Fruit fly (Drosophila melanogaster) whole organism, wandering third instar larva: ENCODE data around the gene gfzf.
A peak's percentile ranks its signal among the peaks of the same experiment; 100 is the strongest.

Experiments used
- Abd-B ChIP-seq: fragments of >200 bp; optimal IDR thresholded peaks from 2 replicates; lab custom pipeline; 2017; ENCODE audit warnings: missing biosample characterization, missing genetic modification characterization
- CG32264 ChIP-seq: fragments of 200-800 bp; sonication (Bioruptor generic); optimal IDR thresholded peaks from 2 replicates; lab custom pipeline; 2016; ENCODE audit warnings: missing biosample characterization, missing genetic modification characterization
- CG9705 ChIP-seq: fragments of 200-800 bp; sonication (Bioruptor generic); optimal IDR thresholded peaks from 2 replicates; lab custom pipeline; 2018; ENCODE audit warnings: missing biosample characterization, mild to moderate bottlenecking, missing genetic modification characterization
- CrebA ChIP-seq: fragments of 200-800 bp; sonication (Bioruptor generic); optimal IDR thresholded peaks from 2 replicates; lab custom pipeline; 2016; ENCODE audit warnings: missing biosample characterization, mild to moderate bottlenecking, missing genetic modification characterization, borderline replicate concordance
- Dfd ChIP-seq: fragments of >200 bp; optimal IDR thresholded peaks from 2 replicates; lab custom pipeline; 2017; ENCODE audit warnings: missing biosample characterization, missing genetic modification characterization
- Dif ChIP-seq: fragments of 200-275, 200-300 bp; sonication (Bioruptor generic); optimal IDR thresholded peaks from 2 replicates; lab custom pipeline; 2018; ENCODE audit warnings: missing biosample characterization, missing genetic modification characterization; ENCODE audit not compliant: partially characterized antibody
- GATAd ChIP-seq: sonication (Bioruptor generic); optimal IDR thresholded peaks from 2 replicates; lab custom pipeline; 2016; ENCODE audit warnings: missing biosample characterization, missing genetic modification characterization
- HLH106 ChIP-seq: fragments of 200-800 bp; optimal IDR thresholded peaks from 3 replicates; lab custom pipeline; 2019; ENCODE audit warnings: missing biosample characterization, mild to moderate bottlenecking, missing genetic modification characterization, moderate library complexity
- Hnf4 ChIP-seq: fragments of 200-800 bp; sonication (Bioruptor generic); optimal IDR thresholded peaks from 2 replicates; lab custom pipeline; 2016; ENCODE audit warnings: missing biosample characterization, mild to moderate bottlenecking, missing genetic modification characterization
- Hr78 ChIP-seq: fragments of >200 bp; optimal IDR thresholded peaks from 2 replicates; lab custom pipeline; 2017; ENCODE audit warnings: missing biosample characterization, missing genetic modification characterization
- Hr83 ChIP-seq: fragments of 200-300 bp; sonication (Bioruptor generic); optimal IDR thresholded peaks from 2 replicates; lab custom pipeline; 2016; ENCODE audit warnings: missing biosample characterization, mild to moderate bottlenecking, missing genetic modification characterization, moderate library complexity; ENCODE audit not compliant: poor library complexity, severe bottlenecking
- Jra ChIP-seq: sonication (Bioruptor generic); optimal IDR thresholded peaks from 2 replicates; lab custom pipeline; 2016; ENCODE audit warnings: missing biosample characterization, missing genetic modification characterization
- Mio ChIP-seq: sonication (Bioruptor generic); optimal IDR thresholded peaks from 2 replicates; lab custom pipeline; 2016; ENCODE audit warnings: missing biosample characterization, missing genetic modification characterization
- Myc ChIP-seq: fragments of >200 bp; optimal IDR thresholded peaks from 2 replicates; lab custom pipeline; 2017
- N ChIP-seq: fragments of >200 bp; optimal IDR thresholded peaks from 2 replicates; lab custom pipeline; 2018; ENCODE audit warnings: missing biosample characterization, missing external identifiers, missing genetic modification characterization
- OdsH ChIP-seq: fragments of 200-800 bp; sonication (Bioruptor generic); optimal IDR thresholded peaks from 2 replicates; lab custom pipeline; 2016; ENCODE audit warnings: missing biosample characterization, mild to moderate bottlenecking, missing genetic modification characterization
- Rel ChIP-seq, 2 experiments: fragments of 200-800 bp; sonication (Bioruptor generic) in 1 of 2; optimal IDR thresholded peaks; 2 replicates in 1 of 2; 3 replicates in 1 of 2; lab custom pipeline; 2016 to 2019; ENCODE audit warnings: mild to moderate bottlenecking in 2 of 2, missing biosample characterization in 2 of 2, missing genetic modification characterization in 2 of 2, moderate library complexity in 1 of 2
- Sp1 ChIP-seq: fragments of 200-800 bp; sonication (Bioruptor generic); optimal IDR thresholded peaks from 3 replicates; lab custom pipeline; 2019; ENCODE audit warnings: missing biosample characterization, mild to moderate bottlenecking, missing genetic modification characterization, moderate library complexity
- Vsx2 ChIP-seq: fragments of 200-300, 225-300 bp; sonication (Bioruptor generic); optimal IDR thresholded peaks from 2 replicates; lab custom pipeline; 2018; ENCODE audit warnings: missing biosample characterization, missing genetic modification characterization; ENCODE audit not compliant: partially characterized antibody
- br ChIP-seq: fragments of 200-800 bp; sonication (Bioruptor generic); optimal IDR thresholded peaks from 2 replicates; lab custom pipeline; 2016; ENCODE audit warnings: missing biosample characterization, missing genetic modification characterization
- brk ChIP-seq: fragments of 200-800 bp; sonication (Bioruptor generic); optimal IDR thresholded peaks from 2 replicates; lab custom pipeline; 2016; ENCODE audit warnings: missing biosample characterization, mild to moderate bottlenecking, missing genetic modification characterization
- dmrt93B ChIP-seq: fragments of 200-800 bp; sonication (Bioruptor generic); optimal IDR thresholded peaks from 2 replicates; lab custom pipeline; 2018; ENCODE audit warnings: missing biosample characterization, mild to moderate bottlenecking, missing genetic modification characterization
- dsf ChIP-seq: sonication (Bioruptor generic); optimal IDR thresholded peaks from 2 replicates; lab custom pipeline; 2016; ENCODE audit warnings: missing biosample characterization, missing genetic modification characterization, borderline replicate concordance
- ey ChIP-seq: fragments of 200-800 bp; sonication (Bioruptor generic); optimal IDR thresholded peaks from 2 replicates; lab custom pipeline; 2016; ENCODE audit warnings: missing biosample characterization, missing genetic modification characterization
- foxo ChIP-seq, 2 experiments: fragments of 200-800 bp; sonication (Bioruptor generic); optimal IDR thresholded peaks; 2 replicates in 1 of 2; 3 replicates in 1 of 2; lab custom pipeline; 2016 to 2017; ENCODE audit warnings: missing biosample characterization in 2 of 2, missing genetic modification characterization in 2 of 2
- fru ChIP-seq: fragments of 200-800 bp; sonication (Bioruptor generic); optimal IDR thresholded peaks from 3 replicates; lab custom pipeline; 2016; ENCODE audit warnings: missing biosample characterization, mild to moderate bottlenecking, missing genetic modification characterization
- h ChIP-seq: fragments of 200-800 bp; sonication (Bioruptor generic); optimal IDR thresholded peaks from 3 replicates; lab custom pipeline; 2016; ENCODE audit warnings: missing biosample characterization, mild to moderate bottlenecking, missing genetic modification characterization
- jim ChIP-seq: fragments of 175-275, 200-325 bp; sonication (Bioruptor generic); optimal IDR thresholded peaks from 2 replicates; lab custom pipeline; 2016; ENCODE audit warnings: missing biosample characterization, mild to moderate bottlenecking, missing genetic modification characterization
- lola ChIP-seq: fragments of >200 bp; optimal IDR thresholded peaks from 2 replicates; lab custom pipeline; 2017; ENCODE audit warnings: missing biosample characterization, missing genetic modification characterization
- pan ChIP-seq: fragments of >200 bp; optimal IDR thresholded peaks from 2 replicates; lab custom pipeline; 2017
- psq ChIP-seq: fragments of 200-800 bp; sonication (Bioruptor generic); optimal IDR thresholded peaks from 3 replicates; lab custom pipeline; 2017; ENCODE audit warnings: missing biosample characterization, mild to moderate bottlenecking, missing genetic modification characterization, moderate library complexity
- rgr ChIP-seq: fragments of 200-800 bp; sonication (Bioruptor generic); optimal IDR thresholded peaks from 3 replicates; lab custom pipeline; 2016; ENCODE audit warnings: missing biosample characterization, mild to moderate bottlenecking, missing genetic modification characterization
- sage ChIP-seq: fragments of 200-800 bp; sonication (Bioruptor generic); optimal IDR thresholded peaks from 2 replicates; lab custom pipeline; 2016; ENCODE audit warnings: missing biosample characterization, mild to moderate bottlenecking, missing genetic modification characterization
- sv ChIP-seq: fragments of 200-800 bp; sonication (Bioruptor generic); optimal IDR thresholded peaks from 3 replicates; lab custom pipeline; 2016; ENCODE audit warnings: missing biosample characterization, missing genetic modification characterization
- tai ChIP-seq: sonication (Bioruptor generic); optimal IDR thresholded peaks from 2 replicates; lab custom pipeline; 2016; ENCODE audit warnings: missing biosample characterization, missing genetic modification characterization
- usp ChIP-seq: fragments of >200 bp; optimal IDR thresholded peaks from 2 replicates; lab custom pipeline; 2017; ENCODE audit warnings: missing biosample characterization, missing genetic modification characterization
- woc ChIP-seq: sonication (Bioruptor generic); optimal IDR thresholded peaks from 2 replicates; lab custom pipeline; 2016; ENCODE audit warnings: missing biosample characterization, mild to moderate bottlenecking, missing genetic modification characterization

Gene gfzf

dm6 chr3R:7159615-7160014 lies 8.8 kb upstream of the gfzf start:
- TF ChIP-seq pan (lab: Kevin White, UChicago) (no peak), jim (GFP tag; lab: Kevin White, UChicago) (no peak), psq (no peak), woc (GFP tag; lab: Kevin White, UChicago) (no peak), tai (GFP tag; lab: Kevin White, UChicago) (no peak), Sp1 (no peak), rgr (GFP tag; lab: Kevin White, UChicago) (no peak), dmrt93B (GFP tag; lab: Kevin White, UChicago) (no peak), CG9705 (GFP tag; lab: Kevin White, UChicago) (no peak), foxo (GFP tag; optimal IDR thresholded peaks at IDR 0.05; lab: Kevin White, UChicago) (no peak), Dfd (GFP tag; lab: Kevin White, UChicago) (no peak), CG32264 (no peak), Hr78 (GFP tag; lab: Kevin White, UChicago) (no peak)

DNA sequence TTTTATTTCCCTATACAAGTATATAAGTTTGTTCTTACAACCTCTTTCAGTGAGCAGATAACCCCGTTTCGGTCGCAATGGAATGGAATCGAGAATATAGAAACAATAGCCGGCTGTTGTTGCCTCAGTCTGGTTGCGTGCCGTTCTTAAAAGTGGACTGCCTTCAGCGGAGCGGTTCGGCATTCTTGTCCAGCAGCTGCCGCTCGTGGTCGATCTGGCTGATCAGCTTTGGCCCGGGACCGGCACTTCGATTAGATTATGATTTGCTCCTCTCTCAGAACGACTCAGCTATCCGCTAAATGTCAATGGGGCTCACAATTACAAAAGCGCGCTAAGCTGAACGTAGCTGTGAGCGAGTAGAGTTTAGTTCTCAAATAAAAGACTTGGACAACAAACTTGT lies 6.3 kb upstream of the gfzf start:
- TF ChIP-seq N (no peak), jim (GFP tag; lab: Kevin White, UChicago) (no peak), brk (no peak), Vsx2 (GFP tag; lab: Kevin White, UChicago) (no peak), usp (GFP tag; lab: Kevin White, UChicago) (no peak), Dfd (GFP tag; lab: Kevin White, UChicago) (no peak), Jra (no peak), Dif (GFP tag; lab: Kevin White, UChicago) (no peak), CG9705 (GFP tag; lab: Kevin White, UChicago) (no peak), rgr (GFP tag; lab: Kevin White, UChicago) (no peak), Hnf4 (GFP tag; lab: Kevin White, UChicago) (no peak)
- TF ChIP-seq, all 38 proteins: peak for 0

DNA sequence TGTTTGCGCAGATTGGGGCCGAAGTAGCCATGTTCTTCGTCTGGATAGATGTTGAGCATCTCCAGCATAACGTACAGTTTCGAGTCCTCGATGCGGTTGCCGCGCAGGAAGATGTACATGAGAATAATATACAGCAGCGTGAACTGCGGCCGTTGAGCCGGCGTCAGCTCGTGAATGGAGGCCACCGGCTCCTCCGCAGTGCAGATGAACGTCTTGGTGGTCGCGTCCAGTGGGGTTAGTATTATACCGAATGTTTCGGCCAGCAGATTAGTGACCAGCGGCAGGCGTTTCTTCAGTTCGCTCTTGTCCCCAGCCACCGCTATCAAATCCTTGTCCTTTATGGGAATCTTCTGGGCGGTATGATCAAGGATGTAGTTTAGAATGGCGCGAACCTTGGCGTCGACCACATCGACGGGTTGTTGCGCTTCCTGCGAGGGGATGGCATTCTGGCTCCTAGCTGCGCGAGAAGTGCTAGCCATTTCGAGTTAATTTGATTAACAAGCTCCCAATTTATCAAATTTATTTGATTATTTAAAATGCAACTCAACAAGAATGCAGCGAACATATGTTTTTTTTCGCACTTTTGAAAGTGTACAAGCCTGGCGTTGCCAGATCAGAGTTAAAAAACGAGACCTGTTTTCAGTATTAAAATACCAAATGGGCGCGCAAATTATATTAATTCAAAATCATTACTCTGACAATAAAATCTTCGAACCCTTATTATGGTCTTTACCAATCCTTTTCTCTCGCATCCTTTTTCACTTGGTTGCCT lies 4.0 kb upstream of the gfzf start, which contains the start of gene MAGE:
Gene MAGE, minus strand, starts transcription at position 595 of the 772 bp plus-strand sequence.
- TF ChIP-seq Vsx2 (GFP tag; lab: Kevin White, UChicago) (peak; percentile 22), CG32264 (no peak)

DNA sequence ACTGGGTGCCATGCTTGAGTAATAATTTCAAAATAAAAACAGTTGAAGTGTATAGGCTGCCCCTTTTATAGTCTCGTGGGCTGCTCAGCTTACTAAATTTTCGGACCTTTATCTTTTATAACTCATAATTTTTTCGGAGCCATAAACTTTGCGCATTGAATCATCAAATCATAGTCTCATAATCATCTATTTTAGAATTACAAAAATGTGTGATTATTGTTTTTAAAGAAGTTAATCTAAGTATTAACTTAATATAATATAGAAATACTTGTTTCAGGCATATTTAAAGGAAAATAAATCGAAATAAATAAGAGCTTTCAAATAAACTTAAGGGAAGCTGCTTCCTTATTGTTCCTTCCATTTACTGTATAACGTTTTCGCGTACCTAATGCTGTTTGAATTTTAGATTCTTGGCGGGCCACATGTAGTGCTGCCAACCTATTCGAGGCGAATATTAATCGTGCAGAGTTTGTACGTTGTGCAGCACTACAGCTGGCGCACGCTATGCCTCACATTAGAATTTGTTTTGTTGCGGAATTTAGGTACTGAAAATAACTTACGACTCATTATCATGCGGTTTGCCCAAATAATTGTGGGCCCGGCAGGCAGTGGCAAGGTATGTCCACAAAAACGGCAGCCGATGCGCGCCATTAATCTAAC lies 6.4 kb downstream of the gfzf start, which contains the start of the genes CG14610 and CG2656:
Gene CG14610, minus strand, starts transcription at position 51 of the 660 bp plus-strand sequence.
Gene CG2656, plus strand, starts transcription at position 480 of the 660 bp plus-strand sequence.
- TF ChIP-seq dmrt93B (GFP tag; lab: Kevin White, UChicago) (no peak), N (no peak), HLH106 (no peak), jim (GFP tag; lab: Kevin White, UChicago) (peak; percentile 62), CrebA (no peak), Sp1 (no peak), OdsH (GFP tag; lab: Kevin White, UChicago) (peak; percentile 71), h (GFP tag; lab: Kevin White, UChicago) (peak; percentile 91), rgr (GFP tag; lab: Kevin White, UChicago) (peak; percentile 91), woc (GFP tag; lab: Kevin White, UChicago) (no peak), sv (GFP tag; lab: Kevin White, UChicago) (peak; percentile 71), Dfd (GFP tag; lab: Kevin White, UChicago) (no peak), dsf (GFP tag; lab: Kevin White, UChicago) (no peak), Hr78 (GFP tag; lab: Kevin White, UChicago) (no peak), Abd-B (no peak), tai (GFP tag; lab: Kevin White, UChicago) (no peak), Myc (peak; percentile 25), CG9705 (GFP tag; lab: Kevin White, UChicago) (peak; percentile 44), ey (GFP tag; lab: Kevin White, UChicago) (peak; percentile 79), lola (GFP tag; lab: Kevin White, UChicago) (no peak), psq (peak; percentile 70), fru (peak; percentile 78), GATAd (peak; percentile 44), foxo (GFP tag; optimal IDR thresholded peaks at IDR 0.05; lab: Kevin White, UChicago) (peak in 1 of 2 experiments; percentile 94), CG32264 (peak; percentile 23), brk (no peak), Dif (GFP tag; lab: Kevin White, UChicago) (no peak), Rel (GFP tag; optimal IDR thresholded peaks at IDR 0.05; lab: Kevin White, UChicago) (no peak), Rel (tag; optimal IDR thresholded peaks at IDR 0.05; lab: Kevin White, UChicago) (no peak), br (peak; percentile 80), usp (GFP tag; lab: Kevin White, UChicago) (no peak), Hr83 (peak; percentile 97), Hnf4 (GFP tag; lab: Kevin White, UChicago) (no peak), sage (no peak), pan (lab: Kevin White, UChicago) (no peak), Mio (GFP tag; lab: Kevin White, UChicago) (peak; percentile 28), Vsx2 (GFP tag; lab: Kevin White, UChicago) (no peak), Jra (peak; percentile 77)
